Fruit fly (Drosophila melanogaster): ENCODE data around the gene CG31626.

DNA sequence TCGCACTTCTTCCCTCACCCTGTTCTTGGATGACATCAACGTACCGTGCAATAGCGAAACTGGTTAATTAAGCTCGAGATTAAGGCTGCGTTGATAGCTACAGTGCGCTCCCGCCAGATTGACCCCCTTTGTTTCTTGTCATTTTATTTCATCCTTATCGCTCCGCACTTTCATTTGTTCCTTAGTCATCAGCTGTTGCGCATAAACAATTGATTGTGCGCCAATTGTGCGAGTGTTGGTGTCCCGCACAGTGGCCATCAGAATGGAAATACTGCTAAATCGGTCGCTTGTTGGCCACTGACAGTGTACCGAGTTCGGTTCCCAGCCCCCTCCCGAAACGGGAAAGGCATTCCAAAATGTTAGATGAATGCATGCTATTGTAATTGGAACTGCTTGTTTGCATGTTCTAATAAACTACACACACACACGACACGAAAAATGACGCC is 16.9 kb downstream of the CG31626 start:
- no peak for TF ChIP-seq Myc (optimal IDR thresholded peaks at IDR 0.05)
- no peak for TF ChIP-seq psq (optimal IDR thresholded peaks at IDR 0.05)
- TF ChIP-seq Sin3A (optimal IDR thresholded peaks at IDR 0.05), result no peak
- TF ChIP-seq h (optimal IDR thresholded peaks at IDR 0.05), result no peak
- TF ChIP-seq ttk (optimal IDR thresholded peaks at IDR 0.05), result no peak
